Worm (Caenorhabditis elegans): Measurements from ENCODE around the gene M142.8.

DNA sequence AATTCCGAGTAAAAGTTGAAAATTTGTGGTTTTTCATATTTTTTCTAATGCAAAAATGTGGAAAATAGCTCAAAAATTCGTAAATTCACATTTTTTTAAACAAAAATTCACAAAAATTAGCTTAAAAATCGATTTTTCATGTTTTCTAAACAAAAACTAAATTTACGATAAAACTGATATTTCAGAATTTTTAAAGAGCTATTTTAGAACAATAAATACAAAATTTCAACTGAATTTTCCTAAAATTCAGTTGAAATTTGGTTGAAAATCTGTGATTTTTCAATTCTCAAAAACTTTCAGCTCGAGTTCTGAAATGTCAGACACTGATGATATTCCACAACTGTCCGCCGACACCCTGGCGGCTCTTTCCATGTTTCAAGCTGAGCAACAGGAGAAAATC lies at the start of gene M142.8:
- no peak for TF ChIP-seq dpl-1 (GFP tag; optimal IDR thresholded peaks at IDR 0.05)
- TF ChIP-seq Y56A3A.18 (GFP tag; IDR thresholded peaks at IDR 0.05), result no peak
- TF ChIP-seq nfya-1 (tag; optimal IDR thresholded peaks at IDR 0.05; ENCODE audit: borderline replicate concordance, insufficient read depth), result no peak
- TF ChIP-seq madf-8 (GFP tag; conservative IDR thresholded peaks at IDR 0.05), result no peak
- no peak for TF ChIP-seq B0336.3 (GFP tag; IDR thresholded peaks at IDR 0.05)
- no peak for TF ChIP-seq snpc-1.3 (tag; optimal IDR thresholded peaks at IDR 0.05; ENCODE audit: insufficient read depth)
- no peak for TF ChIP-seq B0261.1 (tag; optimal IDR thresholded peaks at IDR 0.05)

Measured in whole organism, young adult.